Worm (Caenorhabditis elegans) whole organism, mixed stage, embryonic: ENCODE data around the gene ZC168.2.

Source experiments
- M03D4.4 ChIP-seq: sonication (generic microtip); optimal IDR thresholded peaks from 2 replicates; lab custom pipeline; 2017; ENCODE audit warnings: mild to moderate bottlenecking, missing genetic modification characterization, missing compliant biosample characterization
- bed-3 ChIP-seq: fragments of 200-800 bp; sonication (Bioruptor generic); optimal IDR thresholded peaks from 3 replicates; lab custom pipeline; 2018; ENCODE audit warnings: mild to moderate bottlenecking, missing genetic modification characterization, moderate library complexity, missing compliant biosample characterization
- blmp-1 ChIP-seq: fragments of 150-350 bp; optimal IDR thresholded peaks from 2 replicates; lab custom pipeline; 2014; ENCODE audit warnings: missing biosample characterization, missing genetic modification characterization
- ceh-39 ChIP-seq: fragments of 150-350 bp; optimal IDR thresholded peaks from 2 replicates; lab custom pipeline; 2014; ENCODE audit warnings: missing biosample characterization, missing genetic modification characterization
- ceh-43 ChIP-seq: fragments of 200-800 bp; sonication (Bioruptor generic); optimal IDR thresholded peaks from 2 replicates; lab custom pipeline; 2018; ENCODE audit warnings: mild to moderate bottlenecking, missing genetic modification characterization, moderate library complexity, missing compliant biosample characterization
- ces-1 ChIP-seq: fragments of 150-350 bp; optimal IDR thresholded peaks from 2 replicates; lab custom pipeline; 2014; ENCODE audit warnings: missing biosample characterization, missing genetic modification reagents, missing genetic modification characterization
- cnd-1 ChIP-seq: fragments of 200-800 bp; sonication (Bioruptor generic); optimal IDR thresholded peaks from 2 replicates; lab custom pipeline; 2018; ENCODE audit warnings: mild to moderate bottlenecking, missing genetic modification characterization, missing compliant biosample characterization
- drap-1 ChIP-seq: fragments of 200-800 bp; sonication (Bioruptor generic); optimal IDR thresholded peaks from 3 replicates; lab custom pipeline; 2018; ENCODE audit warnings: mild to moderate bottlenecking, missing genetic modification characterization, missing compliant biosample characterization
- elt-1 ChIP-seq: sonication (generic microtip); optimal IDR thresholded peaks from 2 replicates; lab custom pipeline; 2017; ENCODE audit warnings: missing genetic modification characterization, mild to moderate bottlenecking, missing compliant biosample characterization, antibody characterized with exemption, moderate library complexity, borderline replicate concordance; ENCODE audit not compliant: insufficient read depth
- elt-3 ChIP-seq: fragments of 150-350 bp; optimal IDR thresholded peaks from 2 replicates; lab custom pipeline; 2014; ENCODE audit warnings: missing biosample characterization, missing genetic modification characterization
- flh-1 ChIP-seq: fragments of 200-800 bp; sonication (Bioruptor generic); optimal IDR thresholded peaks from 2 replicates; lab custom pipeline; 2018; ENCODE audit warnings: mild to moderate bottlenecking, missing genetic modification characterization, moderate library complexity, missing compliant biosample characterization
- ham-2 ChIP-seq: fragments of 200-800 bp; sonication (Bioruptor generic); optimal IDR thresholded peaks from 2 replicates; lab custom pipeline; 2018; ENCODE audit warnings: mild to moderate bottlenecking, missing genetic modification characterization, missing compliant biosample characterization
- hlh-1 ChIP-seq: fragments of 150-350 bp; optimal IDR thresholded peaks from 2 replicates; lab custom pipeline; 2014; ENCODE audit warnings: missing biosample characterization, missing genetic modification reagents, missing genetic modification characterization
- lin-32 ChIP-seq: fragments of 200-800 bp; sonication (Bioruptor generic); optimal IDR thresholded peaks from 2 replicates; lab custom pipeline; 2018; ENCODE audit warnings: mild to moderate bottlenecking, missing genetic modification characterization, missing compliant biosample characterization
- lsy-2 ChIP-seq: fragments of 150-350 bp; optimal IDR thresholded peaks from 2 replicates; lab custom pipeline; 2014; ENCODE audit warnings: missing biosample characterization, missing genetic modification characterization
- mab-5 ChIP-seq: fragments of 150-350 bp; optimal IDR thresholded peaks from 2 replicates; lab custom pipeline; 2014; ENCODE audit warnings: missing biosample characterization, missing genetic modification characterization
- mep-1 ChIP-seq: fragments of 150-350 bp; optimal IDR thresholded peaks from 2 replicates; lab custom pipeline; 2017; ENCODE audit warnings: missing biosample characterization, missing genetic modification reagents, missing genetic modification characterization, inconsistent platforms
- mls-2 ChIP-seq: sonication (generic microtip); optimal IDR thresholded peaks from 2 replicates; lab custom pipeline; 2016; ENCODE audit warnings: mild to moderate bottlenecking, missing genetic modification characterization, moderate library complexity, missing compliant biosample characterization
- nhr-2 ChIP-seq: fragments of 150-350 bp; optimal IDR thresholded peaks from 2 replicates; lab custom pipeline; 2014; ENCODE audit warnings: missing biosample characterization, missing genetic modification characterization
- nhr-237 ChIP-seq: fragments of 150-350 bp; optimal IDR thresholded peaks from 2 replicates; lab custom pipeline; 2014; ENCODE audit warnings: missing biosample characterization, missing genetic modification characterization
- nhr-28 ChIP-seq: fragments of 150-350 bp; optimal IDR thresholded peaks from 2 replicates; lab custom pipeline; 2014; ENCODE audit warnings: missing biosample characterization, missing genetic modification characterization
- nhr-76 ChIP-seq: sonication (generic microtip); optimal IDR thresholded peaks from 2 replicates; lab custom pipeline; 2017; ENCODE audit warnings: missing biosample characterization, missing genetic modification characterization
- pha-4 ChIP-seq: fragments of 150-350 bp; optimal IDR thresholded peaks from 2 replicates; lab custom pipeline; 2018; ENCODE audit warnings: missing biosample characterization, missing genetic modification reagents, missing genetic modification characterization
- sem-2 ChIP-seq: fragments of 200-800 bp; sonication (Bioruptor generic); optimal IDR thresholded peaks from 2 replicates; lab custom pipeline; 2018; ENCODE audit warnings: mild to moderate bottlenecking, missing genetic modification characterization, missing compliant biosample characterization
- snpc-4 ChIP-seq: fragments of 150-350 bp; optimal IDR thresholded peaks from 2 replicates; lab custom pipeline; 2014; ENCODE audit warnings: missing biosample characterization, missing genetic modification characterization
- sptf-1 ChIP-seq: sonication (generic microtip); optimal IDR thresholded peaks from 2 replicates; lab custom pipeline; 2017; ENCODE audit warnings: mild to moderate bottlenecking, missing genetic modification characterization, moderate library complexity, missing compliant biosample characterization
- tbx-8 ChIP-seq: fragments of 200-800 bp; sonication (Bioruptor generic); optimal IDR thresholded peaks from 2 replicates; lab custom pipeline; 2018; ENCODE audit warnings: mild to moderate bottlenecking, missing genetic modification characterization, moderate library complexity, missing compliant biosample characterization
- unc-120 ChIP-seq: sonication (generic microtip); optimal IDR thresholded peaks from 2 replicates; lab custom pipeline; 2017; ENCODE audit warnings: missing genetic modification characterization, missing compliant biosample characterization; ENCODE audit not compliant: poor library complexity, severe bottlenecking
- unc-39 ChIP-seq: fragments of 150-350 bp; optimal IDR thresholded peaks from 2 replicates; lab custom pipeline; 2014; ENCODE audit warnings: missing biosample characterization, missing genetic modification characterization
- unc-62 ChIP-seq: fragments of 150-350 bp; optimal IDR thresholded peaks from 2 replicates; lab custom pipeline; 2014; ENCODE audit warnings: missing biosample characterization, missing genetic modification reagents, missing genetic modification characterization
- zip-8 ChIP-seq: fragments of 150-350 bp; optimal IDR thresholded peaks from 2 replicates; lab custom pipeline; 2014; ENCODE audit warnings: missing biosample characterization, missing genetic modification characterization

Gene ZC168.2

ce11 chrIV:10699660-10700059, 28.2 kb upstream of the ZC168.2 start, which contains the start of gene R102.11:
Gene R102.11, minus strand, starts transcription at chrIV:10699760.
- no peak for TF ChIP-seq unc-39 (tag; lab: Kevin White, UChicago)
- TF ChIP-seq lin-32 (GFP tag; lab: Kevin White, UChicago) = no peak
- TF ChIP-seq cnd-1 (tag; lab: Kevin White, UChicago) = no peak
- no peak for TF ChIP-seq M03D4.4 (tag; lab: Kevin White, UChicago)

- TF ChIP-seq elt-1 (tag; lab: Kevin White, UChicago) (no peak), drap-1 (GFP tag; lab: Kevin White, UChicago) (no peak), sptf-1 (no peak), nhr-2 (tag; lab: Kevin White, UChicago) (no peak), ces-1 (GFP tag; lab: Kevin White, UChicago) (no peak), mab-5 (tag; lab: Kevin White, UChicago) (no peak), unc-120 (no peak), mep-1 (no peak), M03D4.4 (tag; lab: Kevin White, UChicago) (no peak), lin-32 (GFP tag; lab: Kevin White, UChicago) (no peak), ceh-39 (tag; lab: Kevin White, UChicago) (no peak), ceh-43 (GFP tag; lab: Kevin White, UChicago) (no peak), blmp-1 (no peak), unc-62 (no peak), mls-2 (no peak), ham-2 (no peak), lsy-2 (tag; lab: Kevin White, UChicago) (no peak)
Observed at ce11 chrIV:10701866-10702458, 25.9 kb upstream of the ZC168.2 start.

- no peak for TF ChIP-seq nhr-28
- TF ChIP-seq zip-8 = no peak
- TF ChIP-seq sem-2 (GFP tag; lab: Kevin White, UChicago) = no peak
- no peak for TF ChIP-seq mls-2
- no peak for TF ChIP-seq unc-62
- no peak for TF ChIP-seq ceh-39 (tag; lab: Kevin White, UChicago)
- no peak for TF ChIP-seq lsy-2 (tag; lab: Kevin White, UChicago)
- TF ChIP-seq elt-1 (tag; lab: Kevin White, UChicago) = no peak
- TF ChIP-seq tbx-8 = no peak
- TF ChIP-seq ces-1 (GFP tag; lab: Kevin White, UChicago) = no peak
- TF ChIP-seq ceh-43 (GFP tag; lab: Kevin White, UChicago) = no peak
- no peak for TF ChIP-seq lin-32 (GFP tag; lab: Kevin White, UChicago)
- TF ChIP-seq bed-3 (GFP tag; lab: Kevin White, UChicago) = no peak
- TF ChIP-seq, all 35 proteins: peak for 0
Observed at ce11 chrIV:10705176-10705575, 22.7 kb upstream of the ZC168.2 start, which contains the start of gene R102.10. Gene R102.10, plus strand, starts transcription at chrIV:10705476.

ce11 chrIV:10706090-10706489, 21.7 kb upstream of the ZC168.2 start, which contains the start of gene R102.6:
Gene R102.6, minus strand, starts transcription at chrIV:10706190.
- TF ChIP-seq blmp-1 (no peak), pha-4 (tag; lab: Kevin White, UChicago) (no peak), ham-2 (no peak), sem-2 (GFP tag; lab: Kevin White, UChicago) (no peak), unc-120 (no peak), tbx-8 (no peak), hlh-1 (no peak), cnd-1 (tag; lab: Kevin White, UChicago) (no peak), nhr-28 (no peak), sptf-1 (no peak)

- TF ChIP-seq nhr-76 (tag; lab: Kevin White, UChicago) (no peak), ceh-43 (GFP tag; lab: Kevin White, UChicago) (no peak), mab-5 (tag; lab: Kevin White, UChicago) (no peak), elt-1 (tag; lab: Kevin White, UChicago) (no peak)
Observed at ce11 chrIV:10711729-10712128, 16.1 kb upstream of the ZC168.2 start, which contains the start of gene glb-21. Gene glb-21, minus strand, starts transcription at chrIV:10711794.

ce11 chrIV:10714594-10714993, 13.2 kb upstream of the ZC168.2 start:
- TF ChIP-seq elt-1 (tag; lab: Kevin White, UChicago) (no peak), ceh-39 (tag; lab: Kevin White, UChicago) (no peak), zip-8 (no peak), nhr-2 (tag; lab: Kevin White, UChicago) (peak; percentile 29), nhr-237 (no peak), elt-3 (tag; lab: Kevin White, UChicago) (no peak), sem-2 (GFP tag; lab: Kevin White, UChicago) (no peak), pha-4 (tag; lab: Kevin White, UChicago) (peak; percentile 7), snpc-4 (tag; lab: Kevin White, UChicago) (no peak), mep-1 (no peak), flh-1 (GFP tag; lab: Kevin White, UChicago) (no peak), tbx-8 (no peak)
- TF ChIP-seq, all 35 proteins: peak for 2
